Worm (Caenorhabditis elegans): ENCODE data around the gene W02C12.2.
A peak's percentile ranks its signal among the peaks of the same experiment; 100 is the strongest.

Gene W02C12.2

DNA sequence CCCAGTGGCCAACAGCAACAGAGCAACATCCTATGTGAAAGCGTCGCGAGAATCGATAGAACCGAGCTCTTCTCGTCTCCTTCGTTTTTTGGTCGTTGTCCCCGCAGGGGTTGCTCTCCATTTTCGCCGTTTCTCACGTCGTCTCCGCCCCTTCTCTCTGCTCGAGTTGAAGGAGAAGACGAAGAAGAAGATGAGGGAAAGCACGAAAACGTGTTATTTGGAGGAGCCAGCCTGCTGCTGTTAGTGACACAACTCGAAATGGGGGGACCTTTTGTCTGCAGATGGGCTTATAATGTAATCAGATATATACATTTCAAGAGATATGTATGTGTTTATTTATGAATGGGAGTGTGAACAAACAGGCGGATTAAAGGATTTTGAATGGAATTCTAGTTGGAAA is at the start of gene W02C12.2:
Gene W02C12.2, minus strand, starts transcription at position 277 of the 400 bp plus-strand sequence.
- TF ChIP-seq lin-40 (tag; optimal IDR thresholded peaks at IDR 0.05) (no peak), F57C9.4 (tag; optimal IDR thresholded peaks at IDR 0.05) (no peak), madf-10 (tag; optimal IDR thresholded peaks at IDR 0.05) (no peak), zfh-2 (GFP tag; conservative IDR thresholded peaks at IDR 0.05) (peak; percentile 53; the same call in 1 of the 2 replicates), hmg-20 (GFP tag; IDR thresholded peaks at IDR 0.05) (no peak), lir-1 (GFP tag; conservative IDR thresholded peaks at IDR 0.05) (no peak), snpc-4 (GFP tag; optimal IDR thresholded peaks at IDR 0.05) (no peak), snpc-4 (tag; optimal IDR thresholded peaks at IDR 0.05) (no peak), ztf-18 (tag; optimal IDR thresholded peaks at IDR 0.05) (no peak), Y53G8AR.9 (GFP tag; conservative IDR thresholded peaks at IDR 0.05) (no peak), let-607 (tag; optimal IDR thresholded peaks at IDR 0.05) (no peak), bed-1 (GFP tag; IDR thresholded peaks at IDR 0.05) (no peak), C17E4.6 (GFP tag; IDR thresholded peaks at IDR 0.05) (no peak), F22D6.2 (tag; optimal IDR thresholded peaks at IDR 0.05) (no peak), nhr-120 (GFP tag; IDR thresholded peaks at IDR 0.05) (no peak), repo-1 (tag; optimal IDR thresholded peaks at IDR 0.05) (no peak), ceh-27 (GFP tag; optimal IDR thresholded peaks at IDR 0.05) (peak; percentile 30)

DNA sequence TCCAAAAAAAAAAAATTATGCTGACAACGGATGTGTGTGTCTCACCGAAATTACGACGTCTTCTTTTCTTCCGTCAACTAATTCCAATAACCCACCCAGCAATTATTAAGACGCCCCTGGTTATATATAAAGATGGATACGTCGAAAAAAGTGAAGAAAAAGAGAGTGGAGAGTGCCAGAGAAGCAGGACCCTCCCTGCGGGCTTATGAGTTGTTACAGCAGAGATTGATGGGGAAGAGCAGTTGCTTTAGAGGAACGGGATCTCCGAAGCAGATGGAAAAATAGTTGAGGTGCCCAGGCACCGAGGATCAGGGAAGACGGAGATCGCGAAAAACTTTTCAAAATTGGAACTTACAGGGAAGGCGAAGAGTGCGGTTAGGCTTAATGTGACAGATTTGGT is 47.5 kb upstream of the W02C12.2 start:
- TF ChIP-seq ztf-22 (GFP tag; optimal IDR thresholded peaks at IDR 0.05) (no peak), let-607 (tag; optimal IDR thresholded peaks at IDR 0.05) (no peak), chd-7 (tag; optimal IDR thresholded peaks at IDR 0.05) (no peak), let-526 (GFP tag; IDR thresholded peaks at IDR 0.05) (no peak), rpc-1 (optimal IDR thresholded peaks at IDR 0.05) (no peak), rpc-1 (tag; optimal IDR thresholded peaks at IDR 0.05) (no peak), ceh-79 (tag; optimal IDR thresholded peaks at IDR 0.05) (no peak), snpc-1.3 (tag; optimal IDR thresholded peaks at IDR 0.05; ENCODE audit: insufficient read depth) (no peak), lsl-1 (GFP tag; optimal IDR thresholded peaks at IDR 0.05) (no peak), mel-28 (tag; optimal IDR thresholded peaks at IDR 0.05; ENCODE audit: borderline replicate concordance) (no peak), ccch-3 (GFP tag; optimal IDR thresholded peaks at IDR 0.05) (no peak), attf-6 (GFP tag; IDR thresholded peaks at IDR 0.05) (no peak), Y95B8A.8 (GFP tag; IDR thresholded peaks at IDR 0.05) (no peak), egl-44 (GFP tag; IDR thresholded peaks at IDR 0.05) (no peak), D2030.7 (GFP tag; IDR thresholded peaks at IDR 0.05) (no peak), nhr-27 (tag; optimal IDR thresholded peaks at IDR 0.05) (no peak), madf-3 (GFP tag; IDR thresholded peaks at IDR 0.05) (no peak)

DNA sequence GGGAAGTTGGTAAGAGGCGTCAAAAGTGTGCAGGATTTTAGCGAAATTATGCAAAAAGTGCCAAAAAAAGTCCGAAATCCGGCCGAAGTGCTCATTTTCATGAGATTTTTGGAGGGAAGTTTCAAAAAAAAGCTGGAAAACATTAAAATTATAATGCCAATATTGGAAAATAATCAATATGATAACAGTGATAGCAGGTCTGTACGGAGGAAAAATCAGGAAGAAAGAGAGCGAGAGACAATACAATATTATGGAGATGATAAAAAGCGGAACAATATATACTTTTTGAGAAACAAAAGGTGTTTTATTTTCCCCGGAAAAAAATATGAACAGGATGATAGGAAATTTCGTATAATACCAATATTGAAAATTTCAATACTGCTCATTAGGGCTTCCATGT is 45.6 kb upstream of the W02C12.2 start:
- no peak for TF ChIP-seq Y56A3A.18 (GFP tag; IDR thresholded peaks at IDR 0.05)
- no peak for TF ChIP-seq lir-1 (GFP tag; conservative IDR thresholded peaks at IDR 0.05)
- peak; percentile 11 for TF ChIP-seq nhr-80 (tag; optimal IDR thresholded peaks at IDR 0.05)

DNA sequence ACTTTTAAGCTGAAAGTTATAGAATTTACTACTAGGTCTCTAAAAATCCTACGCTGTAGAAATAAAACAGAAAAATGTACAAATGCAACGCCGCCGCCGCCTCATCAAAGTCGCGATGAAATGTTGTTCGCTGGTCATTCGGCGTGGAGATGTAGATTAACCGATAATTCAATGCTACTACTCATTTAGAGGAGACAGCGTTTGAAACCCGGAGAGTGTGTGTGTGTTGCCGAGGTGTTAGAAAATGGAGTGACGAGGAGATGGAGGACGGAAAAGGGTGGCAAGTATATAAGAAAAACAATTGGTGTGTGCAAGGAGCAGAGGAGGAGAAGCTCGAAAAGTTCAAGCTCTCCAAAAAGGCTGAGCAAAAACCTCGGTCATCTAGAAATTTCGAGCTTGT is 44.5 kb upstream of the W02C12.2 start:
- TF ChIP-seq aptf-2 (GFP tag; conservative IDR thresholded peaks at IDR 0.05): no peak
- TF ChIP-seq ceh-100 (GFP tag; IDR thresholded peaks at IDR 0.05): no peak
- no peak for TF ChIP-seq T26A5.8 (tag; optimal IDR thresholded peaks at IDR 0.05)
- TF ChIP-seq snpc-1.1 (tag; optimal IDR thresholded peaks at IDR 0.05; ENCODE audit: insufficient read depth): no peak
- no peak for TF ChIP-seq let-526 (GFP tag; IDR thresholded peaks at IDR 0.05)
- TF ChIP-seq bed-1 (GFP tag; IDR thresholded peaks at IDR 0.05): no peak
- no peak for TF ChIP-seq repo-1 (tag; optimal IDR thresholded peaks at IDR 0.05)
- TF ChIP-seq egl-18 (GFP tag; IDR thresholded peaks at IDR 0.05): no peak
- no peak for TF ChIP-seq snpc-4 (GFP tag; optimal IDR thresholded peaks at IDR 0.05)
- TF ChIP-seq snpc-4 (tag; optimal IDR thresholded peaks at IDR 0.05): no peak
- TF ChIP-seq ekl-4 (GFP tag; IDR thresholded peaks at IDR 0.05): no peak
- TF ChIP-seq tbx-9 (tag; optimal IDR thresholded peaks at IDR 0.05; ENCODE audit: borderline replicate concordance): no peak
- TF ChIP-seq ceh-91 (GFP tag; IDR thresholded peaks at IDR 0.05): no peak
- no peak for TF ChIP-seq F49E8.2 (tag; optimal IDR thresholded peaks at IDR 0.05; ENCODE audit: insufficient read depth)
- TF ChIP-seq ztf-3 (GFP tag; optimal IDR thresholded peaks at IDR 0.05): no peak
